Worm (Caenorhabditis elegans) whole organism, late embryonic: Measurements from ENCODE around the gene nhr-115.
"Not testable (repeated sequence)": the region's sequence is repeated elsewhere in the genome, so short reads cannot be mapped to it uniquely, and the experiment has no call there.

ENCODE experiments used
- Y22D7AL.16 ChIP-seq: sonication (generic microtip); optimal IDR thresholded peaks from 2 replicates; lab custom pipeline; 2016; ENCODE audit warnings: missing genetic modification characterization, missing compliant biosample characterization
- ceh-2 ChIP-seq: sonication (generic microtip); optimal IDR thresholded peaks from 2 replicates; lab custom pipeline; 2016; ENCODE audit warnings: missing genotype, missing genetic modification characterization, missing compliant biosample characterization
- ceh-9 ChIP-seq: sonication (generic microtip); optimal IDR thresholded peaks from 2 replicates; lab custom pipeline; 2016; ENCODE audit warnings: mild to moderate bottlenecking, missing genetic modification characterization, inconsistent platforms, missing compliant biosample characterization
- che-1 ChIP-seq: sonication (generic microtip); optimal IDR thresholded peaks from 2 replicates; lab custom pipeline; 2016; ENCODE audit warnings: mild to moderate bottlenecking, missing genetic modification characterization, missing compliant biosample characterization
- ets-4 ChIP-seq: sonication (generic microtip); optimal IDR thresholded peaks from 2 replicates; lab custom pipeline; 2016; ENCODE audit warnings: missing genetic modification characterization, missing compliant biosample characterization
- fkh-10 ChIP-seq: fragments of 150-350 bp; optimal IDR thresholded peaks from 2 replicates; lab custom pipeline; 2014; ENCODE audit warnings: missing biosample characterization, missing genetic modification reagents, missing genetic modification characterization
- fkh-6 ChIP-seq: sonication (generic microtip); optimal IDR thresholded peaks from 2 replicates; lab custom pipeline; 2016; ENCODE audit warnings: missing genetic modification characterization, missing compliant biosample characterization
- hlh-15 ChIP-seq: sonication (generic microtip); optimal IDR thresholded peaks from 2 replicates; lab custom pipeline; 2016; ENCODE audit warnings: missing genetic modification characterization, missing compliant biosample characterization
- hlh-8 ChIP-seq: sonication (generic microtip); optimal IDR thresholded peaks from 2 replicates; lab custom pipeline; 2016; ENCODE audit warnings: missing genotype, missing genetic modification characterization, missing compliant biosample characterization
- lim-6 ChIP-seq: sonication (generic microtip); optimal IDR thresholded peaks from 2 replicates; lab custom pipeline; 2016; ENCODE audit warnings: missing genetic modification characterization, missing compliant biosample characterization
- syd-9 ChIP-seq: sonication (generic microtip); optimal IDR thresholded peaks from 2 replicates; lab custom pipeline; 2016; ENCODE audit warnings: mild to moderate bottlenecking, missing genetic modification characterization, moderate library complexity, missing compliant biosample characterization
- tbx-2 ChIP-seq: sonication (generic microtip); optimal IDR thresholded peaks from 2 replicates; lab custom pipeline; 2016; ENCODE audit warnings: missing genetic modification characterization, missing compliant biosample characterization
- unc-86 ChIP-seq: sonication (generic microtip); optimal IDR thresholded peaks from 2 replicates; lab custom pipeline; 2016; ENCODE audit warnings: missing genetic modification characterization, missing compliant biosample characterization

DNA sequence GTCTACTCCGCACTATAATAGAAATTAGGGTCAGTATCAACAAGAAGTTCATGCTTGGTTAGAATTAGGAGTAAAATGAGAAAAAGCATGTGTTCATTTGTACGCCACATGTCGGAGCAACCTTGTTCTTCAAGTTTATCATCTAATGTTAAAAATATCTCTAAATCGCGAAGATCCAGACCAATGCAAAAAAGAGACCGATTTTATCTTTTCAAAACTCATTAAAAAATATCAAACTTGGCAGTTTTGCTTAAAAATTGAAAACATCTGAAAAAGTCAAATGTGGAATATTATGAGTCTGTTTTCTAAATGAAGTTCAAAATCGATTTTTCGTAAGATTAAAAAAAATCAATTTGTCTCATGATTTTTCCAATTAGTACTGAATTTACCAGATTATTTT lies 28.7 kb downstream of the nhr-115 start, which contains the start of gene Y19D10B.6:
- TF ChIP-seq unc-86 (tag; lab: Kevin White, UChicago); ceh-9 (tag; lab: Kevin White, UChicago); Y22D7AL.16 (tag; lab: Kevin White, UChicago); tbx-2; hlh-15; ceh-2 (tag; lab: Kevin White, UChicago); fkh-6 (tag; lab: Kevin White, UChicago); fkh-10 (GFP tag; lab: Kevin White, UChicago); hlh-8 (tag; lab: Kevin White, UChicago); lim-6 (tag; lab: Kevin White, UChicago); ets-4; syd-9 (tag; lab: Kevin White, UChicago); che-1 (tag; lab: Kevin White, UChicago): not testable (repeated sequence)
